Worm (Caenorhabditis elegans): ENCODE data around the gene pals-21.

DNA sequence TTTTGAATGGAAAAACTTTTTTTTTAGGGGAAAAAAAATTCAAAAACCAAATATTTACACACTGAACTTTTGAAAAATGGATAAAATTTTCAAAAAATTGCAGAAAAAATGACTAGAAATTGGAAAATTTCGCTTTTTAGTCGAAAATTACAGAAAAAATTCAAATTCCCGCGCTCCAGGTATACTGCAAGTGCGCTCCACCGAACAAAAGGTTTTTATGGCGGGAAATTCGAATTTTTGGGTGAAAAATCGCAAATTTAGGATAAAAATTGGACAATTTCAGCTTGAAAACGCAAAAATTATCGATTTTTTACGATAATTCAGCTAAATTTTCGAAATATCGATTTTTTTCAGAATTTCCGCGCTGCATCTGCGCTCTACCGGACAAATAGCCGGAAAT is 48.8 kb upstream of the pals-21 start:
- TF ChIP-seq cnd-1 (tag; optimal IDR thresholded peaks at IDR 0.05): no peak
- no peak for TF ChIP-seq pha-4 (tag; optimal IDR thresholded peaks at IDR 0.05)
- TF ChIP-seq ceh-39 (tag; optimal IDR thresholded peaks at IDR 0.05): no peak
- no peak for TF ChIP-seq ces-1 (GFP tag; optimal IDR thresholded peaks at IDR 0.05)
- no peak for TF ChIP-seq bed-3 (GFP tag; optimal IDR thresholded peaks at IDR 0.05)
- TF ChIP-seq unc-62 (GFP tag; optimal IDR thresholded peaks at IDR 0.05): no peak
- TF ChIP-seq nhr-237 (tag; optimal IDR thresholded peaks at IDR 0.05): no peak
- TF ChIP-seq blmp-1 (tag; optimal IDR thresholded peaks at IDR 0.05): no peak
- TF ChIP-seq drap-1 (GFP tag; optimal IDR thresholded peaks at IDR 0.05): no peak
- TF ChIP-seq nhr-12 (tag; optimal IDR thresholded peaks at IDR 0.05): no peak
- TF ChIP-seq unc-39 (tag; optimal IDR thresholded peaks at IDR 0.05): no peak
- TF ChIP-seq elt-3 (tag; optimal IDR thresholded peaks at IDR 0.05): no peak

Measured in whole organism, mixed stage, embryonic.